Worm (Caenorhabditis elegans) whole organism, late embryonic: ENCODE results near the gene ZK177.2.
"Not testable (repeated sequence)": the region's sequence is repeated elsewhere in the genome, so short reads cannot be mapped to it uniquely, and the experiment has no call there.

Source experiments
- ama-1 ChIP-seq: fragments of 150-350 bp; optimal IDR thresholded peaks from 2 replicates; lab custom pipeline; 2014
- ceh-19 ChIP-seq: fragments of 200-800 bp; sonication (Bioruptor generic); optimal IDR thresholded peaks from 2 replicates; lab custom pipeline; 2018; ENCODE audit warnings: mild to moderate bottlenecking, missing genetic modification characterization, missing compliant biosample characterization
- ceh-31 ChIP-seq: sonication (generic microtip); optimal IDR thresholded peaks from 2 replicates; lab custom pipeline; 2016; ENCODE audit warnings: missing genetic modification characterization, missing compliant biosample characterization
- dve-1 ChIP-seq: sonication (generic microtip); optimal IDR thresholded peaks from 2 replicates; lab custom pipeline; 2017; ENCODE audit warnings: antibody characterized with exemption, mild to moderate bottlenecking, missing genetic modification characterization, missing compliant biosample characterization
- nfya-1 ChIP-seq: sonication (generic microtip); optimal IDR thresholded peaks from 2 replicates; lab custom pipeline; 2017; ENCODE audit warnings: missing genetic modification characterization, mild to moderate bottlenecking, missing compliant biosample characterization, antibody characterized with exemption, moderate library complexity
- nhr-11 ChIP-seq: fragments of 150-350 bp; optimal IDR thresholded peaks from 2 replicates; lab custom pipeline; 2014; ENCODE audit warnings: missing biosample characterization, missing genetic modification characterization
- rnt-1 ChIP-seq: sonication (generic microtip); optimal IDR thresholded peaks from 2 replicates; lab custom pipeline; 2016; ENCODE audit warnings: missing genetic modification characterization, missing compliant biosample characterization
- ttx-3 ChIP-seq: sonication (generic microtip); optimal IDR thresholded peaks from 2 replicates; lab custom pipeline; 2016; ENCODE audit warnings: missing genetic modification reagents, missing genetic modification characterization, missing compliant biosample characterization
- unc-55 ChIP-seq: sonication (generic microtip); optimal IDR thresholded peaks from 2 replicates; lab custom pipeline; 2017; ENCODE audit warnings: missing biosample characterization, missing genetic modification reagents, missing genetic modification characterization

DNA sequence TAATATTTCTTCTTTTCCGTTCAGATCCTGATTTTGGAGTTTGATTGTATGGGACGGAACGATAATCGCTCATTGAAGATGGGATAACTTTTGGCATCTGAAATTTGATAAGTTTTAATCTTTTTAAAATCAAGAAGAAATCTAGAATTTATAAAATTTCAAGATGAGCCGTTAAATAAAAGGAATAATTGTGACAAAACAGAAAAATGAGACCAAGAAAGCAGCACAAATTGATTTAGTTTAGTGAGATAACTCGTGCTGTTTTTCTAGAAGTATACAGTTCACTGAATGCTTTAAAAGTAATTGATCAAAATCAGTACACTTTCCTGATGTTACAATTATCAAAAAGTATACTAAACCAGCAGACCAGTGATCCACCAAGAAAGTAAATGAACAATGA is 21.1 kb downstream of the ZK177.2 start, which contains the start of gene hlh-27:
- not testable (repeated sequence) for TF ChIP-seq dve-1 (tag; lab: Kevin White, UChicago); ceh-31; nfya-1 (tag; lab: Kevin White, UChicago); ceh-19 (GFP tag; lab: Kevin White, UChicago); ama-1 (lab: Kevin White, UChicago); unc-55; nhr-11; ttx-3 (tag; lab: Kevin White, UChicago); rnt-1 (tag; lab: Kevin White, UChicago)
